Worm (Caenorhabditis elegans): Measurements from ENCODE around the gene Y6G8.15.

Gene Y6G8.15

ce11 chrV:17650427-17650826, 40.0 kb upstream of the Y6G8.15 start, which contains the start of gene fbxa-192:
Gene fbxa-192, minus strand, starts transcription at chrV:17650527.
- TF ChIP-seq F37B4.10 (GFP tag; IDR thresholded peaks at IDR 0.05) (no peak), lag-1 (GFP tag; IDR thresholded peaks at IDR 0.05) (no peak), snpc-4 (GFP tag; optimal IDR thresholded peaks at IDR 0.05) (no peak), snpc-4 (tag; optimal IDR thresholded peaks at IDR 0.05) (no peak), Y53F4B.3 (GFP tag; IDR thresholded peaks at IDR 0.05) (no peak), K12H6.12 (tag; optimal IDR thresholded peaks at IDR 0.05) (no peak), B0019.2 (GFP tag; conservative IDR thresholded peaks at IDR 0.05) (no peak), die-1 (tag; optimal IDR thresholded peaks at IDR 0.05) (no peak), gei-17 (GFP tag; optimal IDR thresholded peaks at IDR 0.05) (no peak), efl-1 (GFP tag; optimal IDR thresholded peaks at IDR 0.05) (no peak), unc-130 (GFP tag; optimal IDR thresholded peaks at IDR 0.05) (no peak), lir-1 (GFP tag; conservative IDR thresholded peaks at IDR 0.05) (no peak), mel-28 (tag; optimal IDR thresholded peaks at IDR 0.05; ENCODE audit: borderline replicate concordance) (no peak), ztf-26 (tag; optimal IDR thresholded peaks at IDR 0.05) (no peak), bed-1 (GFP tag; IDR thresholded peaks at IDR 0.05) (no peak), C06A6.2 (GFP tag; conservative IDR thresholded peaks at IDR 0.05) (no peak), sdz-38 (tag; optimal IDR thresholded peaks at IDR 0.05) (no peak), rcor-1 (GFP tag; IDR thresholded peaks at IDR 0.05) (no peak), let-526 (GFP tag; IDR thresholded peaks at IDR 0.05) (no peak)

- TF ChIP-seq ceh-91 (GFP tag; IDR thresholded peaks at IDR 0.05): no peak
- no peak for TF ChIP-seq athp-1 (tag; optimal IDR thresholded peaks at IDR 0.05)
- no peak for TF ChIP-seq mcd-1 (GFP tag; IDR thresholded peaks at IDR 0.05)
- TF ChIP-seq pha-4 (tag; optimal IDR thresholded peaks at IDR 0.05): no peak
Measured at ce11 chrV:17628566-17628965, 18.2 kb upstream of the Y6G8.15 start, which contains the start of gene F57G4.10. Gene F57G4.10, plus strand, starts transcription at chrV:17628866.

ce11 chrV:17624906-17625305, 14.5 kb upstream of the Y6G8.15 start, which contains the start of gene F57G4.11:
Gene F57G4.11, plus strand, starts transcription at chrV:17625206.
- TF ChIP-seq gei-17 (GFP tag; optimal IDR thresholded peaks at IDR 0.05) (no peak), Y79H2A.3 (GFP tag; conservative IDR thresholded peaks at IDR 0.05) (no peak), pbrm-1 (GFP tag; IDR thresholded peaks at IDR 0.05) (no peak), unc-130 (GFP tag; optimal IDR thresholded peaks at IDR 0.05) (no peak), F49E8.2 (tag; optimal IDR thresholded peaks at IDR 0.05; ENCODE audit: insufficient read depth) (no peak), nhr-27 (tag; optimal IDR thresholded peaks at IDR 0.05) (no peak), ceh-79 (tag; optimal IDR thresholded peaks at IDR 0.05) (no peak), hmg-1.2 (GFP tag; IDR thresholded peaks at IDR 0.05) (no peak), hlh-26 (GFP tag; conservative IDR thresholded peaks at IDR 0.05) (no peak), B0035.1 (tag; optimal IDR thresholded peaks at IDR 0.05) (no peak), nfya-2 (GFP tag; IDR thresholded peaks at IDR 0.05) (no peak)

- TF ChIP-seq Y67H2A.10 (GFP tag; conservative IDR thresholded peaks at IDR 0.05): no peak
Measured at ce11 chrV:17623230-17623629, 12.8 kb upstream of the Y6G8.15 start, which contains the start of gene F57G4.1. Gene F57G4.1, plus strand, starts transcription at chrV:17623530.

- TF ChIP-seq hsf-1 (GFP tag; IDR thresholded peaks at IDR 0.05) (no peak), ceh-100 (GFP tag; IDR thresholded peaks at IDR 0.05) (no peak), madf-3 (GFP tag; IDR thresholded peaks at IDR 0.05) (no peak), Y79H2A.3 (GFP tag; conservative IDR thresholded peaks at IDR 0.05) (no peak), mcd-1 (GFP tag; IDR thresholded peaks at IDR 0.05) (no peak), nhr-179 (tag; optimal IDR thresholded peaks at IDR 0.05) (no peak), F57C9.4 (tag; optimal IDR thresholded peaks at IDR 0.05) (no peak)
Measured at ce11 chrV:17620266-17620665, 9.9 kb upstream of the Y6G8.15 start, which contains the start of gene Y6G8.8. Gene Y6G8.8, plus strand, starts transcription at chrV:17620566.
